Fruit fly (Drosophila melanogaster): ENCODE data around the gene GstO2.

The GstO2 gene

dm6 chr3L:8543866-8544265, 20.6 kb upstream of the GstO2 start:
- TF ChIP-seq CG8159 (tag; optimal IDR thresholded peaks at IDR 0.05) (peak; percentile 1), CG9948 (tag; optimal IDR thresholded peaks at IDR 0.05) (peak; percentile 1), CG4496 (GFP tag; IDR thresholded peaks at IDR 0.05) (no peak), D1 (tag; optimal IDR thresholded peaks at IDR 0.05) (peak; percentile 22)

DNA sequence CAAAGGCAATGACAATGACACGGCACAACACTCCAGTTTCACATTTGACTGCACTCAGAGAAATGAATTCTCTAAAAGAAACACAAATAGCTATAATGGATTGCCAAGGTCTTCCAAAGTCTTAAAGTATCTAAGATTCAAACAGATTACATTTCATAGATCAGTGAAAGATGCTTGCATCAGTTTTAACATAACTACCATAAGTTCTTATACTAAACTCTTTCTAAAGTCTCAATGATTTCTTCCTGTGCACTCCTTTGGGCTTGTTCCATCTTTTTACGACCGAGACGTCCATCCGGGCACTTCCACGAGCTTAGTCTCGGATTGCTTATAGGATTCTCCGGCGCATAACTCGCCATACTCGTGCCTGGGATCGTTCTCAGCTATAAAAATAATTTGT, 18.9 kb upstream of the GstO2 start:
- TF ChIP-seq CG14655 (GFP tag; optimal IDR thresholded peaks at IDR 0.05) = no peak
- TF ChIP-seq CG17806 (tag; optimal IDR thresholded peaks at IDR 0.05) = no peak
- TF ChIP-seq CG4496 (GFP tag; IDR thresholded peaks at IDR 0.05) = no peak
- TF ChIP-seq Pif1B (GFP tag; optimal IDR thresholded peaks at IDR 0.05) = no peak
- TF ChIP-seq rn (GFP tag; IDR thresholded peaks at IDR 0.05) = no peak
- no peak for TF ChIP-seq Ets98B (GFP tag; IDR thresholded peaks at IDR 0.05)
- no peak for TF ChIP-seq CG13204 (GFP tag; optimal IDR thresholded peaks at IDR 0.05)
- no peak for TF ChIP-seq CG10348 (GFP tag; IDR thresholded peaks at IDR 0.05)
- no peak for TF ChIP-seq CG12605 (GFP tag; IDR thresholded peaks at IDR 0.05)
- no peak for TF ChIP-seq CG15710 (tag; optimal IDR thresholded peaks at IDR 0.05)

dm6 chr3L:8541669-8542068, 18.4 kb upstream of the GstO2 start:
- TF ChIP-seq CG10348 (GFP tag; IDR thresholded peaks at IDR 0.05) (no peak), rn (GFP tag; IDR thresholded peaks at IDR 0.05) (no peak), CG32121 (GFP tag; IDR thresholded peaks at IDR 0.05) (no peak), CG4496 (GFP tag; IDR thresholded peaks at IDR 0.05) (no peak), D1 (tag; optimal IDR thresholded peaks at IDR 0.05) (no peak), Pif1A (GFP tag; optimal IDR thresholded peaks at IDR 0.05) (no peak), CG17806 (tag; optimal IDR thresholded peaks at IDR 0.05) (no peak), fd96Ca (GFP tag; IDR thresholded peaks at IDR 0.05) (no peak), CG15710 (tag; optimal IDR thresholded peaks at IDR 0.05) (no peak)

dm6 chr3L:8540509-8540908, 17.2 kb upstream of the GstO2 start:
- TF ChIP-seq CG4496 (GFP tag; IDR thresholded peaks at IDR 0.05) (no peak), gl (tag; optimal IDR thresholded peaks at IDR 0.05) (no peak), EcR (GFP tag; optimal IDR thresholded peaks at IDR 0.05) (no peak), CG13204 (GFP tag; optimal IDR thresholded peaks at IDR 0.05) (no peak), CG14655 (GFP tag; optimal IDR thresholded peaks at IDR 0.05) (no peak), CG17806 (tag; optimal IDR thresholded peaks at IDR 0.05) (no peak), CG8301 (tag; optimal IDR thresholded peaks at IDR 0.05) (no peak), CG32121 (GFP tag; IDR thresholded peaks at IDR 0.05) (no peak), Snoo (tag; optimal IDR thresholded peaks at IDR 0.05) (no peak), fd96Ca (GFP tag; IDR thresholded peaks at IDR 0.05) (no peak), CG8159 (tag; optimal IDR thresholded peaks at IDR 0.05) (no peak), CG12605 (GFP tag; IDR thresholded peaks at IDR 0.05) (no peak), D1 (tag; optimal IDR thresholded peaks at IDR 0.05) (no peak)

DNA sequence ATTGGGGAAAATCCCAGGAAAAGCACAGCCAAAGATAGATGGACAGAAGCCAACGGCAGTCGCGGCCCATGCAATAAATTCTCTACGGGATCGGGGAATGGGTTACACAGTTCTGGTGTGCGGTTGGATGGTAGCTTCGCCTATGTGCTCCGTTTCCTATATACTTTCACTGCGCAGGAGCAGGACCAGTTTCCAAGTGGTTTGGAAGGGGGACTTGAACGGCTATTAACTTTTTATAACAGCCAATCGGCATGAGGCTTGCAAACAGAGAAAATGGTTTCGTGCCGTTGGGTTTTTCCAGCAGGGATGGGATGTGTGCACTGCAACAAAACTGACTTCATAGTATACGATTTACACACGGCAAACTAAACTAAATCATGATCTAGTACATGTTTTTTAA, 15.1 kb upstream of the GstO2 start:
- no peak for TF ChIP-seq D1 (tag; optimal IDR thresholded peaks at IDR 0.05)
- no peak for TF ChIP-seq EcR (GFP tag; optimal IDR thresholded peaks at IDR 0.05)
- no peak for TF ChIP-seq CG12605 (GFP tag; IDR thresholded peaks at IDR 0.05)
- TF ChIP-seq CG8301 (tag; optimal IDR thresholded peaks at IDR 0.05) = no peak
- TF ChIP-seq CG13204 (GFP tag; optimal IDR thresholded peaks at IDR 0.05) = no peak
- TF ChIP-seq CG32121 (GFP tag; IDR thresholded peaks at IDR 0.05) = no peak
- TF ChIP-seq rn (GFP tag; IDR thresholded peaks at IDR 0.05) = no peak
- no peak for TF ChIP-seq Pif1B (GFP tag; optimal IDR thresholded peaks at IDR 0.05)
- no peak for TF ChIP-seq CG4496 (GFP tag; IDR thresholded peaks at IDR 0.05)

DNA sequence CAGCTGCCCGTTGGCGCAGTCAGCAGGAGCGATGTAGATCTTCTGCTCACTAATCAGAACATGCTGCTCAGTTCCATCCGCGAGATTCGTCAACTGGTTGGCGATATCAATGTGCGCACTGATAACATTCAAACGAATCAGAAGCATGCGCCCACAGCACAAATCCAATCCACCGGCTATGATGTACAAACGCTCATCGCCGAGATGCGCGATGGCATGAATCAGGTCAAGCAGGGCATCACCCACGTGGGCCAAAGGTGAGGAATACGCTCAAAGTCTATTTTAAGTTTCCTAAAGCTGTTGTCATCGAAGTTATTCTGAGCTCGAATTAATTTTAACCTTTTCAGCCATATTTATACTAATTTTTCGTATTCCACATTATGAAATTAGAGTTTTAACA, 13.1 kb upstream of the GstO2 start:
- no peak for TF ChIP-seq Pif1B (GFP tag; optimal IDR thresholded peaks at IDR 0.05)
- TF ChIP-seq Snoo (tag; optimal IDR thresholded peaks at IDR 0.05) = no peak
- no peak for TF ChIP-seq CG32121 (GFP tag; IDR thresholded peaks at IDR 0.05)
- TF ChIP-seq CG4496 (GFP tag; IDR thresholded peaks at IDR 0.05) = no peak
- TF ChIP-seq gl (tag; optimal IDR thresholded peaks at IDR 0.05) = no peak
- TF ChIP-seq CG17806 (tag; optimal IDR thresholded peaks at IDR 0.05) = no peak
- no peak for TF ChIP-seq CG8159 (tag; optimal IDR thresholded peaks at IDR 0.05)
- TF ChIP-seq rn (GFP tag; IDR thresholded peaks at IDR 0.05) = no peak
- no peak for TF ChIP-seq CG10348 (GFP tag; IDR thresholded peaks at IDR 0.05)
- no peak for TF ChIP-seq CG15710 (tag; optimal IDR thresholded peaks at IDR 0.05)
- TF ChIP-seq CG34367 (tag; optimal IDR thresholded peaks at IDR 0.05) = no peak
- no peak for TF ChIP-seq EcR (GFP tag; optimal IDR thresholded peaks at IDR 0.05)
- TF ChIP-seq CG14655 (GFP tag; optimal IDR thresholded peaks at IDR 0.05) = no peak
- no peak for TF ChIP-seq CG8301 (tag; optimal IDR thresholded peaks at IDR 0.05)
- TF ChIP-seq fd96Ca (GFP tag; IDR thresholded peaks at IDR 0.05) = no peak
- no peak for TF ChIP-seq Pif1A (GFP tag; optimal IDR thresholded peaks at IDR 0.05)

- TF ChIP-seq fd96Ca (GFP tag; IDR thresholded peaks at IDR 0.05) = no peak
- 0 out of 3 replicates have a peak, but pooled peaks have one; percentile 14 for TF ChIP-seq CG4496 (GFP tag; IDR thresholded peaks at IDR 0.05)
These were observed 11.3 kb upstream of the GstO2 start, which contains the start of gene ergic53 for dm6 chr3L:8534386-8535306. TSS of gene ergic53 (plus strand) at chr3L:8534977.
